Fruit fly (Drosophila melanogaster): ENCODE measurements around the gene CG7906.

DNA sequence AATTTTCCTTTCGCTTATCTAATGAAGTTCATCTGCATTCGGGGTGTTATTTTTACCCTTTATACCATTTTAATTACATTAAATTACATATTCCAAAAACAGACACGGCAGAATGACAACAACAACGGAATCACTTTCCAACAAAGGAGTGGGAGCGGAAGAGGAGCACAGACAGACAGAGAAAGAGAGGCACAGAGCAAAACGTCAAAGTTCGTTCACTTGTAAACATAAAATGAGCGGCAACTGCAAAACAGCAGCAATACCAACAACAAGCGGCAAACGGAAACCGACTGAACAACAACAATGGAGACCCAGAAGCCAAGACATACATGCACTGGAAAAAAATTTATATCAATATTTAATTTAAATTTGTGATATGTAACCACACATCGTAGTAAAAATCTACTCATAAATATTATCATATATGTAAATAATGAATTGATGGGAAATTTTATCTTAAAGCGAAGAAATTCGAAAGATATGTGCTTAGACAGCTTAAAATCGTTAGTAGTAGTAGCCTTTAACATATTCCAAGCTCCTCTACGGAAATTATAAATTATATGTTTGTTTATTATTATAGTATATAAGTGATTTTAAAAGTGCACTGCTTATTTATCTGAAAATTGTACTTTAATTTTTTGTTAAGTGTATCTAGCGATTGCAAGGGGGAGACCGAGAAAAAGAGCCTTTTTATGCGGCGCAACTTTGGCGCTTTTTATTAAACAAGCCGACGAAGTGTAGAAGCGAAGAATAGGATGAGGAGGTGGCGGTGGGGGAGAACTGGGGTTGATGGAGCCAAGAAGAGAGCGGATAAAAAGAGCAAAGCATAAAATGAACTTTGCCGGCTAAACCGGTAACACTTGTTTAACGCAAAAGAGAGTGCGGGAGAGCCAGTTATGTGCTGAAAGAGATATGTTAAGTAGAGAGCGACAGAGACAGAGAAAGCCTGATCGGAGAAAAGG, 36.0 kb downstream of the CG7906 start:
- no peak for TF ChIP-seq CTCF (optimal IDR thresholded peaks at IDR 0.05)
- no peak for TF ChIP-seq CG8478 (optimal IDR thresholded peaks at IDR 0.05)

Data from S2 (cell line).